Worm (Caenorhabditis elegans): ENCODE data around the gene chd-3.
A peak's percentile ranks its signal among the peaks of the same experiment; 100 is the strongest.

DNA sequence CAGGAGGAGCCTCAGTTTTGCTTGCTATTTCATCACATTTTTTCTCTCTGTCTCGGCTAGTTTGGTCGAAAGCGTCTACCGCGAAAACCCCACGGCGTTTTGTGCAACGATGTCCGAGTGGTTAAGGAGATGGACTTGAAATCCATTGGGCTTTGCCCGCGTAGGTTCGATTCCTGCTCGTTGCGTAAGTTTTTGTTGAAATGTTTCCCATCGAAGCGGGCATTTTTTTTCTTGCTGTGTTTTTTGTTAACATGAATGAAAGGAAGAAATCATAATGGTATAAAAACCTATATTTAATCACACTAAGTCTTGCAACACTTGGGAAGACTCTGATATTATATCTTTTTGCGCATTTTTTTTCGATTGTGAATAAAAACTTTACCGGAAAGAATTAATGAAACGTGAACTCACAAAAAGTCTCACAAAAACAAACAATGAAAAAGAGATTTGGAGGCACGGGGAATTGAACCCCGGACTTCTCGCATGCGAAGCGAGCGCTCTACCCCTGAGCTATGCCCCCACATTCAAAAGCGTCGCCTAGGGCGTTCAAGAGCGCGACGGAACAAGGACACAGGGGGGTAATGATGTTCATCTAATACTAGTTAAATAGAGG is 37.5 kb upstream of the chd-3 start:
- TF ChIP-seq ztf-29 (GFP tag; IDR thresholded peaks at IDR 0.05) (peak; percentile 68; the same call in 1 of the 2 replicates), med-1 (GFP tag; optimal IDR thresholded peaks at IDR 0.05; ENCODE audit: insufficient read depth) (peak; percentile 14), T22C8.4 (GFP tag; IDR thresholded peaks at IDR 0.05) (peak; percentile 70), klf-2 (GFP tag; conservative IDR thresholded peaks at IDR 0.05) (peak; percentile 61; the same call in 1 of the 2 replicates), ztf-23 (GFP tag; IDR thresholded peaks at IDR 0.05) (peak; percentile 86), flt-1 (GFP tag; IDR thresholded peaks at IDR 0.05) (peak; percentile 90), ref-1 (GFP tag; conservative IDR thresholded peaks at IDR 0.05) (peak; percentile 81), cog-1 (tag; optimal IDR thresholded peaks at IDR 0.05) (peak; percentile 68), tab-1 (GFP tag; IDR thresholded peaks at IDR 0.05) (peak; percentile 89)

All from whole organism, midembryonic.